Worm (Caenorhabditis elegans): Measurements from ENCODE around the gene rabs-5.

Gene rabs-5

ce11 chrIV:8075516-8075915 lies 31.9 kb downstream of the rabs-5 start:
- TF ChIP-seq fkh-10 (GFP tag; optimal IDR thresholded peaks at IDR 0.05) (no peak), nhr-25 (tag; optimal IDR thresholded peaks at IDR 0.05; ENCODE audit: borderline replicate concordance, insufficient read depth) (no peak), rbr-2 (tag; optimal IDR thresholded peaks at IDR 0.05) (no peak), zag-1 (tag; optimal IDR thresholded peaks at IDR 0.05) (no peak), ZK546.5 (tag; optimal IDR thresholded peaks at IDR 0.05) (no peak), Y105C5A.15 (GFP tag; IDR thresholded peaks at IDR 0.05) (no peak), ztf-11 (tag; optimal IDR thresholded peaks at IDR 0.05) (no peak), nhr-28 (tag; optimal IDR thresholded peaks at IDR 0.05) (no peak), daf-16 (GFP tag; optimal IDR thresholded peaks at IDR 0.05) (no peak), daf-16 (tag; optimal IDR thresholded peaks at IDR 0.05) (no peak), nhr-48 (tag; optimal IDR thresholded peaks at IDR 0.05) (no peak), mxl-3 (GFP tag; optimal IDR thresholded peaks at IDR 0.05) (no peak), dve-1 (tag; optimal IDR thresholded peaks at IDR 0.05; ENCODE audit: insufficient read depth) (no peak), unc-62 (GFP tag; optimal IDR thresholded peaks at IDR 0.05 in 1 of 2) (no peak), unc-62 (tag; optimal IDR thresholded peaks at IDR 0.05) (no peak), F44E2.7 (GFP tag; IDR thresholded peaks at IDR 0.05) (no peak)

ce11 chrIV:8073660-8074059 lies 33.7 kb downstream of the rabs-5 start:
- TF ChIP-seq lin-29 (GFP tag; IDR thresholded peaks at IDR 0.05) (0 out of 2 replicates have a peak, but pooled peaks have one; percentile 21), egl-43 (GFP tag; IDR thresholded peaks at IDR 0.05) (0 out of 2 replicates have a peak, but pooled peaks have one; percentile 42), snpc-1.2 (GFP tag; IDR thresholded peaks at IDR 0.05) (peak; percentile 69; the same call in 1 of the 2 replicates), dmd-6 (GFP tag; IDR thresholded peaks at IDR 0.05) (peak; percentile 27; the same call in 1 of the 2 replicates), hmg-1.1 (GFP tag; IDR thresholded peaks at IDR 0.05) (0 out of 2 replicates have a peak, but pooled peaks have one; percentile 16), set-16 (GFP tag; IDR thresholded peaks at IDR 0.05) (peak; percentile 73; the same call in 1 of the 2 replicates), D1046.2 (GFP tag; IDR thresholded peaks at IDR 0.05) (0 out of 2 replicates have a peak, but pooled peaks have one; percentile 49), lin-38 (GFP tag; IDR thresholded peaks at IDR 0.05) (0 out of 2 replicates have a peak, but pooled peaks have one; percentile 3)

ce11 chrIV:8070934-8071333 lies 36.5 kb downstream of the rabs-5 start:
- TF ChIP-seq hlh-11 (tag; optimal IDR thresholded peaks at IDR 0.05): no peak
- TF ChIP-seq nhr-237 (tag; optimal IDR thresholded peaks at IDR 0.05): no peak
- no peak for TF ChIP-seq mxl-3 (GFP tag; optimal IDR thresholded peaks at IDR 0.05)
- TF ChIP-seq lir-3 (tag; optimal IDR thresholded peaks at IDR 0.05): no peak
- TF ChIP-seq nhr-11 (tag; optimal IDR thresholded peaks at IDR 0.05): no peak
- TF ChIP-seq daf-16 (GFP tag; optimal IDR thresholded peaks at IDR 0.05): no peak
- no peak for TF ChIP-seq daf-16 (tag; optimal IDR thresholded peaks at IDR 0.05)
- TF ChIP-seq tag-97 (GFP tag; IDR thresholded peaks at IDR 0.05): no peak
- TF ChIP-seq unc-62 (GFP tag; optimal IDR thresholded peaks at IDR 0.05 in 1 of 2): no peak
- no peak for TF ChIP-seq unc-62 (tag; optimal IDR thresholded peaks at IDR 0.05)
- TF ChIP-seq fos-1 (tag; optimal IDR thresholded peaks at IDR 0.05): no peak
- TF ChIP-seq lsy-2 (tag; optimal IDR thresholded peaks at IDR 0.05): no peak
- no peak for TF ChIP-seq dpl-1 (GFP tag; optimal IDR thresholded peaks at IDR 0.05)
- no peak for TF ChIP-seq Y75B8A.6 (GFP tag; IDR thresholded peaks at IDR 0.05)
- TF ChIP-seq zfp-3 (GFP tag; conservative IDR thresholded peaks at IDR 0.05): no peak

ce11 chrIV:8070299-8070698 lies 37.1 kb downstream of the rabs-5 start:
- TF ChIP-seq snpc-1.2 (GFP tag; IDR thresholded peaks at IDR 0.05) (no peak), madf-5 (GFP tag; IDR thresholded peaks at IDR 0.05) (no peak), arid-1 (GFP tag; conservative IDR thresholded peaks at IDR 0.05) (no peak), hmg-1.1 (GFP tag; IDR thresholded peaks at IDR 0.05) (no peak), F10B5.3 (tag; optimal IDR thresholded peaks at IDR 0.05) (no peak), nhr-10 (tag; optimal IDR thresholded peaks at IDR 0.05) (no peak), F49E8.2 (tag; optimal IDR thresholded peaks at IDR 0.05; ENCODE audit: borderline replicate concordance) (no peak), unc-62 (GFP tag; optimal IDR thresholded peaks at IDR 0.05 in 1 of 2) (peak in 1 of 2 experiments; percentile 39), unc-62 (tag; optimal IDR thresholded peaks at IDR 0.05) (no peak), lim-7 (GFP tag; IDR thresholded peaks at IDR 0.05) (0 out of 2 replicates have a peak, but pooled peaks have one; percentile 45), sdz-12 (GFP tag; optimal IDR thresholded peaks at IDR 0.05) (no peak), aha-1 (tag) (peak; percentile 21), dmd-9 (GFP tag; IDR thresholded peaks at IDR 0.05) (no peak), F44E2.7 (GFP tag; IDR thresholded peaks at IDR 0.05) (no peak), tag-97 (GFP tag; IDR thresholded peaks at IDR 0.05) (no peak), Y48G9A.11 (GFP tag; IDR thresholded peaks at IDR 0.05) (no peak), R02D3.7 (tag; optimal IDR thresholded peaks at IDR 0.05) (no peak), nhr-28 (tag; optimal IDR thresholded peaks at IDR 0.05) (no peak), nhr-11 (tag; optimal IDR thresholded peaks at IDR 0.05) (no peak), nhr-6 (tag; optimal IDR thresholded peaks at IDR 0.05) (no peak), Y105C5A.15 (GFP tag; IDR thresholded peaks at IDR 0.05) (no peak)

Data from whole organism, L4 larva.